Fruit fly (Drosophila melanogaster): ENCODE results near the gene CG32815.

CG32815 gene

DNA sequence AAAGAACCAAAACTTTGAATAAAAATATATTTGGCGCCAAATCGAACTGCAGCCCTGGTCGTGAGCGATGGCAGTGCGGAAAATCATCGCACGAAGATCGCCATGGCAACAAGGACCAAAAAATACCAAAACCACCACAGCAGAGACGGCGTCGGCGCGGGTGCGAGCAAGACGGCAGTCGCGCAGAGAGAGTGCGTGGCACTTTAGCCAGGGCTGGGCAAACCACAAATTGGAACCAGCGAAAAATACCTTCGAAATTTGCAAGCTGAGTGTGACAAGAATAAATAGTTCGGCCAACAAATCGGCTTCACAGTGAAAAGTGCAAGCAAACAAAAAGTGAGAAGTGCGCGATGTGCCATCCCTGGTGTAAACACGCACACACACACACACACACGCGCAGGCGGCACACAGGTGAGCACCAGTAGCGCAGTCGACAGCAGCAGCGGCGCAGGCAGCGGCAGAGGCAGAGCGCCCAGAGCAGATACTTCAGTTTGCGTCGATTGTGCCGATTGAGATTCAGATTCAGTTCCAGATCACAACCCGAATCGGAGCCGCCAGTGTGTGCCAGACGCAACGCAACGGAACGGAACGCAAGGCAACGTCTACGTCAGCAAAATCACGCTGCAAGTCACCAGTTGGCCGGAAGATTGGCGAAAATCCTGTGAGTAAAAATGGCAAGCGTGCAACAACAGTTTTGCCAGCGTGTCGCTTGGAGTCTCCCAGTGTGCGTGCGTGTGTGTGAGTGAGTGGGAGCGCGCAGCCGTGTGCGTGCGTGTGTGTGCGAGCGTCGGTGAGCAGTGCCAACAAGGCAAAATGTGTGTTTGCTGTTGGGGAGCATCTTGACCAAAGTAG, 3.0 kb downstream of the CG32815 start, which contains the start of gene TRAM (continued):
- TF ChIP-seq B-H1 (GFP tag; IDR thresholded peaks at IDR 0.05) (peak; percentile 98), CG33557 (GFP tag; optimal IDR thresholded peaks at IDR 0.05) (peak; percentile 98), CG8281 (tag; optimal IDR thresholded peaks at IDR 0.05) (peak; percentile 87), ssp (GFP tag; IDR thresholded peaks at IDR 0.05) (peak; percentile 94), Dref (GFP tag; IDR thresholded peaks at IDR 0.05) (peak; percentile 49; the same call in 1 of the 2 replicates), CG32532 (GFP tag; IDR thresholded peaks at IDR 0.05) (peak; percentile 100), HLH3B (GFP tag; IDR thresholded peaks at IDR 0.05) (peak; percentile 98), CG3838 (GFP tag; optimal IDR thresholded peaks at IDR 0.05) (peak; percentile 97), bab2 (GFP tag; optimal IDR thresholded peaks at IDR 0.05) (peak; percentile 99), gt (GFP tag; IDR thresholded peaks at IDR 0.05) (peak; percentile 97), sc (optimal IDR thresholded peaks at IDR 0.05) (no peak), sc (GFP tag; optimal IDR thresholded peaks at IDR 0.05) (peak; percentile 97), CG30431 (GFP tag; optimal IDR thresholded peaks at IDR 0.05) (peak; percentile 98), CG12942 (GFP tag; optimal IDR thresholded peaks at IDR 0.05) (peak; percentile 98), z (GFP tag; IDR thresholded peaks at IDR 0.05) (peak; percentile 78; the same call in 2 of the 3 replicates), BEAF-32 (GFP tag; optimal IDR thresholded peaks at IDR 0.05) (peak; percentile 87), cg (GFP tag; optimal IDR thresholded peaks at IDR 0.05) (peak; percentile 95), Pdp1 (GFP tag; optimal IDR thresholded peaks at IDR 0.05) (peak; percentile 95 to 98), fd102C (GFP tag; optimal IDR thresholded peaks at IDR 0.05) (peak; percentile 89), Poxn (GFP tag; IDR thresholded peaks at IDR 0.05) (peak; percentile 98), crp (GFP tag; optimal IDR thresholded peaks at IDR 0.05) (peak in 1 of 2 experiments; percentile 76), crc (GFP tag; optimal IDR thresholded peaks at IDR 0.05) (peak; percentile 96), tgo (GFP tag; IDR thresholded peaks at IDR 0.05) (peak; percentile 98), gfzf (GFP tag; optimal IDR thresholded peaks at IDR 0.05) (peak; percentile 70), cato (GFP tag; optimal IDR thresholded peaks at IDR 0.05; ENCODE audit: borderline replicate concordance) (peak; percentile 95), tio (GFP tag; optimal IDR thresholded peaks at IDR 0.05) (no peak), sqz (GFP tag; optimal IDR thresholded peaks at IDR 0.05) (no peak), CG14014 (GFP tag; IDR thresholded peaks at IDR 0.05) (peak; percentile 99), HLH4C (GFP tag; IDR thresholded peaks at IDR 0.05; ENCODE audit: partially characterized antibody) (peak; percentile 62), fu2 (GFP tag; optimal IDR thresholded peaks at IDR 0.05) (peak; percentile 98), CrebB (tag; optimal IDR thresholded peaks at IDR 0.05) (peak; percentile 97), ci (GFP tag; IDR thresholded peaks at IDR 0.05) (peak; percentile 100), YL-1 (GFP tag; optimal IDR thresholded peaks at IDR 0.05) (peak; percentile 99), tin (GFP tag; optimal IDR thresholded peaks at IDR 0.05) (peak; percentile 98), CG34422 (GFP tag; IDR thresholded peaks at IDR 0.05) (peak; percentile 99), slbo (GFP tag; IDR thresholded peaks at IDR 0.05) (peak; percentile 99), CG11723 (GFP tag; optimal IDR thresholded peaks at IDR 0.05) (peak; percentile 99), CG18011 (GFP tag; optimal IDR thresholded peaks at IDR 0.05) (peak; percentile 92), CG30403 (GFP tag; optimal IDR thresholded peaks at IDR 0.05) (peak; percentile 98), CG17385 (GFP tag; optimal IDR thresholded peaks at IDR 0.05) (peak; percentile 96), Camta (GFP tag; optimal IDR thresholded peaks at IDR 0.05) (peak; percentile 97), bsh (GFP tag; optimal IDR thresholded peaks at IDR 0.05) (peak; percentile 94 to 98), Atf-2 (GFP tag; optimal IDR thresholded peaks at IDR 0.05) (peak; percentile 97), her (GFP tag; optimal IDR thresholded peaks at IDR 0.05) (peak; percentile 97), CG3281 (GFP tag; optimal IDR thresholded peaks at IDR 0.05) (peak; percentile 98), CG10267 (tag; optimal IDR thresholded peaks at IDR 0.05) (peak; percentile 91), B-H2 (GFP tag; optimal IDR thresholded peaks at IDR 0.05) (peak; percentile 99), tx (GFP tag; optimal IDR thresholded peaks at IDR 0.05) (peak; percentile 98), Aef1 (GFP tag; IDR thresholded peaks at IDR 0.05) (peak; percentile 99)
